Worm (Caenorhabditis elegans) whole organism, L1 larva: Measurements from ENCODE around the gene T22G5.3.

Source experiments
- Y116A8C.19 ChIP-seq: sonication (generic microtip); optimal IDR thresholded peaks from 2 replicates; lab custom pipeline; 2016; ENCODE audit warnings: missing compliant biosample characterization, missing genetic modification characterization, borderline replicate concordance
- ces-1 ChIP-seq: fragments of 150-350 bp; optimal IDR thresholded peaks from 2 replicates; lab custom pipeline; 2014; ENCODE audit warnings: missing biosample characterization, missing genetic modification reagents, missing genetic modification characterization
- egl-27 ChIP-seq, 2 experiments: fragments of 150-350 bp in 1 of 2; sonication (generic microtip); optimal IDR thresholded peaks; 3 replicates each; lab custom pipeline; 2017 to 2018; ENCODE audit warnings: missing biosample characterization in 2 of 2, missing genetic modification characterization in 2 of 2, missing genetic modification reagents in 2 of 2
- elt-3 ChIP-seq, 6 experiments: fragments of 150-350 bp in 1 of 6; sonication (generic microtip); optimal IDR thresholded peaks; 2 replicates each; lab custom pipeline; 2017 to 2018; ENCODE audit warnings: missing biosample characterization in 6 of 6, missing genetic modification characterization in 6 of 6, inconsistent platforms in 1 of 6
- fos-1 ChIP-seq: fragments of 150-350 bp; optimal IDR thresholded peaks from 2 replicates; lab custom pipeline; 2014; ENCODE audit warnings: missing biosample characterization, missing genetic modification characterization
- lsy-2 ChIP-seq, 2 experiments: fragments of 150-350 bp; optimal IDR thresholded peaks; 2 replicates each; lab custom pipeline; 2014; ENCODE audit warnings: missing biosample characterization in 2 of 2, missing genetic modification characterization in 2 of 2
- nhr-237 ChIP-seq: fragments of 150-350 bp; optimal IDR thresholded peaks from 2 replicates; lab custom pipeline; 2014; ENCODE audit warnings: missing biosample characterization, missing genetic modification characterization
- nhr-28 ChIP-seq: fragments of 150-350 bp; optimal IDR thresholded peaks from 2 replicates; lab custom pipeline; 2014; ENCODE audit warnings: missing biosample characterization, missing genetic modification characterization
- snpc-4 ChIP-seq: fragments of 150-350 bp; optimal IDR thresholded peaks from 2 replicates; lab custom pipeline; 2014; ENCODE audit warnings: missing biosample characterization, missing genetic modification characterization
- tbx-2 ChIP-seq: sonication (generic microtip); optimal IDR thresholded peaks from 2 replicates; lab custom pipeline; 2016; ENCODE audit warnings: missing genetic modification characterization, missing compliant biosample characterization
- unc-130 ChIP-seq: fragments of 150-350 bp; optimal IDR thresholded peaks from 2 replicates; lab custom pipeline; 2017; ENCODE audit warnings: missing biosample characterization, missing genetic modification characterization, inconsistent platforms
- unc-86 ChIP-seq: sonication (generic microtip); optimal IDR thresholded peaks from 2 replicates; lab custom pipeline; 2016; ENCODE audit warnings: missing genetic modification characterization, missing compliant biosample characterization
- ztf-11 ChIP-seq, 2 experiments: sonication (generic microtip); optimal IDR thresholded peaks; 2 replicates each; lab custom pipeline; 2016 to 2017; ENCODE audit warnings: missing genetic modification characterization in 2 of 2, missing biosample characterization in 1 of 2, missing compliant biosample characterization in 1 of 2
- ztf-4 ChIP-seq: fragments of 150-350 bp; optimal IDR thresholded peaks from 2 replicates; lab custom pipeline; 2014; ENCODE audit warnings: missing biosample characterization, missing genetic modification characterization

ce11 chrV:13923851-13924250, 43.1 kb downstream of the T22G5.3 start, which contains the start of gene srxa-11:
- TF ChIP-seq Y116A8C.19 (tag; lab: Kevin White, UChicago) (no peak), nhr-237 (tag; lab: Kevin White, UChicago) (no peak), ces-1 (no peak), unc-86 (tag; lab: Kevin White, UChicago) (no peak), snpc-4 (tag; lab: Kevin White, UChicago) (no peak), ztf-4 (tag; lab: Kevin White, UChicago) (no peak), nhr-28 (no peak), lsy-2 (tag; optimal IDR thresholded peaks at IDR 0.05; lab: Kevin White, UChicago) (no peak), fos-1 (no peak), tbx-2 (tag; lab: Kevin White, UChicago) (no peak), unc-130 (no peak), egl-27 (tag; optimal IDR thresholded peaks at IDR 0.05; lab: Kevin White, UChicago) (no peak), ztf-11 (tag; optimal IDR thresholded peaks at IDR 0.05; lab: Kevin White, UChicago) (no peak), elt-3 (tag; optimal IDR thresholded peaks at IDR 0.05; lab: Kevin White, UChicago) (no peak)
